Worm (Caenorhabditis elegans) whole organism, L4 larva: ENCODE measurements around the gene Y46D2A.1.

ENCODE experiments used
- D1046.2 ChIP-seq: fragments of 200-800 bp; sonication (Bioruptor generic); IDR thresholded peaks from 2 replicates; pipeline ENCODE4 v1.3.6; 2022; ENCODE audit warnings: missing genetic modification characterization, missing compliant biosample characterization
- Y5F2A.4 ChIP-seq: fragments of 200-800 bp; sonication (Bioruptor generic); optimal IDR thresholded peaks from 2 replicates; lab custom pipeline; 2018; ENCODE audit warnings: mild to moderate bottlenecking, missing genetic modification characterization, missing compliant biosample characterization
- ztf-7 ChIP-seq: fragments of 150-350 bp; optimal IDR thresholded peaks from 2 replicates; lab custom pipeline; 2014; ENCODE audit warnings: missing biosample characterization, missing genetic modification characterization

ce11 chrII:3338556-3338955 is 16.2 kb downstream of the Y46D2A.1 start, which contains the start of gene F14D2.7:
- TF ChIP-seq Y5F2A.4 (GFP tag; lab: Kevin White, UChicago) (no peak), D1046.2 (no peak), ztf-7 (tag; lab: Kevin White, UChicago) (no peak)
